Worm (Caenorhabditis elegans): Measurements from ENCODE around the gene abu-6.

DNA sequence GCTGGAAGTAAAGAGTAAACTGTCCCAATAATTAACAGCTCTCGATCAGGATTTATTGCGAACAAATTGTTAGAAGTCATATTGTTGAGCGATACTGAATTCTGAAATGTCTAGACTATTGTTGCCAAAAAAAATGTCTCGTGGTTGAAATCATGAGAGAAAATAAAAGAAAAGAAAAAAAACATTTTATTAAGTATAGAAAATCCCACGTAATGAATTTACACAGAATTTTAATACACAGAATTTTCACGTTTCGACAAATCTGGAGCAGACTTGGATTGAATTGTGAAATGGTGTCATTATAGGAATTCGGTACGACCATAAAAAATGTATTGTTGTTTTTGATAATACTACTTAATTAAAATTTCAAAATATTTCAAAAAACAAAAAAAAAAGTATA, 11.1 kb upstream of the abu-6 start, which contains the start of gene srt-65:
- TF ChIP-seq dao-5 (tag; optimal IDR thresholded peaks at IDR 0.05) = no peak
- no peak for TF ChIP-seq him-1 (tag; optimal IDR thresholded peaks at IDR 0.05)
- no peak for TF ChIP-seq W03F9.2 (tag; optimal IDR thresholded peaks at IDR 0.05)
